Fruit fly (Drosophila melanogaster) whole organism, embryonic: ENCODE measurements around the gene Cpr62Ba.

ENCODE experiments used
- Blimp-1 ChIP-seq: fragments of 200-800 bp; sonication (Bioruptor generic); optimal IDR thresholded peaks from 3 replicates; lab custom pipeline; 2018; ENCODE audit warnings: missing biosample characterization, missing genetic modification characterization, mild to moderate bottlenecking, moderate library complexity, missing genetic modification reagents
- CG10979 ChIP-seq: fragments of 200-800 bp; sonication (Bioruptor generic); optimal IDR thresholded peaks from 2 replicates; lab custom pipeline; 2018; ENCODE audit warnings: missing biosample characterization, mild to moderate bottlenecking, missing genetic modification characterization, moderate library complexity
- CG12071 ChIP-seq: fragments of 200-800 bp; sonication (Bioruptor generic); optimal IDR thresholded peaks from 3 replicates; lab custom pipeline; 2018; ENCODE audit warnings: missing biosample characterization, mild to moderate bottlenecking, missing genetic modification characterization
- CG14860 ChIP-seq: fragments of 200-800 bp; sonication (Bioruptor generic); IDR thresholded peaks from 3 replicates; pipeline ENCODE4 v1.3.6; 2022; ENCODE audit warnings: missing biosample characterization, missing genetic modification characterization; ENCODE audit not compliant: partially characterized antibody
- CG15073 ChIP-seq: fragments of 200-800 bp; sonication (Bioruptor generic); optimal IDR thresholded peaks from 2 replicates; lab custom pipeline; 2016; ENCODE audit warnings: missing biosample characterization, missing genetic modification characterization
- CG17359 ChIP-seq: fragments of 200-800 bp; sonication (Bioruptor generic); optimal IDR thresholded peaks from 3 replicates; lab custom pipeline; 2018; ENCODE audit warnings: missing biosample characterization, mild to moderate bottlenecking, missing genetic modification characterization, moderate library complexity
- CG17912 ChIP-seq: fragments of 200-800 bp; sonication (Bioruptor generic); optimal IDR thresholded peaks from 2 replicates; lab custom pipeline; 2018; ENCODE audit warnings: missing biosample characterization, mild to moderate bottlenecking, missing genetic modification characterization
- CG2116 ChIP-seq: fragments of 200-800 bp; sonication (Bioruptor generic); optimal IDR thresholded peaks from 3 replicates; lab custom pipeline; 2018; ENCODE audit warnings: missing biosample characterization, mild to moderate bottlenecking, missing genetic modification characterization
- CG2120 ChIP-seq: fragments of 200-800 bp; sonication (Bioruptor generic); optimal IDR thresholded peaks from 3 replicates; lab custom pipeline; 2016; ENCODE audit warnings: missing biosample characterization, missing genetic modification characterization
- CG3163 ChIP-seq: fragments of 200-800 bp; sonication (Bioruptor generic); optimal IDR thresholded peaks from 3 replicates; lab custom pipeline; 2016; ENCODE audit warnings: missing biosample characterization, missing genetic modification characterization
- CG4854 ChIP-seq: fragments of 200-800 bp; sonication (Bioruptor generic); optimal IDR thresholded peaks from 2 replicates; lab custom pipeline; 2016; ENCODE audit warnings: missing biosample characterization, missing genetic modification characterization, inconsistent platforms
- CG6791 ChIP-seq: fragments of 200-800 bp; sonication (Bioruptor generic); IDR thresholded peaks from 3 replicates; pipeline ENCODE4 v1.3.6; 2022; ENCODE audit warnings: missing biosample characterization, missing genetic modification characterization; ENCODE audit not compliant: partially characterized antibody
- CG8924 ChIP-seq: fragments of 200-800 bp; optimal IDR thresholded peaks from 3 replicates; lab custom pipeline; 2019; ENCODE audit warnings: missing biosample characterization, mild to moderate bottlenecking, missing genetic modification characterization, moderate library complexity
- Dek ChIP-seq: fragments of 200-800 bp; sonication (Bioruptor generic); optimal IDR thresholded peaks from 3 replicates; lab custom pipeline; 2019; ENCODE audit warnings: missing biosample characterization, mild to moderate bottlenecking, missing genetic modification characterization, moderate library complexity
- Dip3 ChIP-seq: fragments of 200-800 bp; sonication (Bioruptor generic); optimal IDR thresholded peaks from 3 replicates; lab custom pipeline; 2016; ENCODE audit warnings: missing biosample characterization, missing genetic modification characterization
- Dll ChIP-seq: fragments of 200-800 bp; sonication (Bioruptor generic); IDR thresholded peaks from 4 replicates; pipeline ENCODE4 v1.3.6; 2022; ENCODE audit warnings: missing biosample characterization, missing genetic modification characterization; ENCODE audit not compliant: partially characterized antibody
- Doc2 ChIP-seq: fragments of 200-800 bp; sonication (Bioruptor generic); IDR thresholded peaks from 2 replicates; pipeline ENCODE4 v1.3.6; 2022; ENCODE audit warnings: missing biosample characterization, missing genetic modification characterization
- Dref ChIP-seq: fragments of 200-800 bp; sonication (Bioruptor generic); IDR thresholded peaks from 2 replicates; pipeline ENCODE4 v1.3.6; 2022; ENCODE audit warnings: missing biosample characterization, missing genetic modification characterization
- HLH4C ChIP-seq: fragments of 200-800 bp; sonication (Bioruptor generic); IDR thresholded peaks from 3 replicates; pipeline ENCODE4 v1.3.6; 2022; ENCODE audit warnings: missing biosample characterization, missing genetic modification characterization; ENCODE audit not compliant: partially characterized antibody
- Hsf ChIP-seq: fragments of 200-800 bp; sonication (Bioruptor generic); optimal IDR thresholded peaks from 3 replicates; lab custom pipeline; 2016; ENCODE audit warnings: missing biosample characterization, missing genetic modification characterization
- MBD-R2 ChIP-seq: fragments of 200-800 bp; sonication (Bioruptor generic); IDR thresholded peaks from 2 replicates; pipeline ENCODE4 v1.3.6; 2022; ENCODE audit warnings: missing biosample characterization, missing genetic modification characterization
- Med ChIP-seq: fragments of 200-800 bp; sonication (Bioruptor generic); peaks from one replicate; lab custom pipeline; 2016; ENCODE audit warnings: missing biosample characterization, missing genetic modification characterization, mild to moderate bottlenecking, inconsistent platforms, moderate library complexity
- NC2β ChIP-seq: fragments of 200-800 bp; sonication (Bioruptor generic); optimal IDR thresholded peaks from 2 replicates; lab custom pipeline; 2016; ENCODE audit warnings: missing biosample characterization, missing genetic modification characterization
- NFAT ChIP-seq: fragments of 200-800 bp; sonication (Bioruptor generic); IDR thresholded peaks from 2 replicates; pipeline ENCODE4 v1.3.6; 2022; ENCODE audit warnings: missing biosample characterization, missing genetic modification characterization
- Nf-YC ChIP-seq: fragments of 200-800 bp; optimal IDR thresholded peaks from 3 replicates; lab custom pipeline; 2019; ENCODE audit warnings: missing biosample characterization, mild to moderate bottlenecking, missing genetic modification characterization, moderate library complexity
- Opbp ChIP-seq: fragments of 200-800 bp; sonication (Bioruptor generic); IDR thresholded peaks from 3 replicates; pipeline ENCODE4 v1.3.6; 2022; ENCODE audit warnings: missing biosample characterization, missing genetic modification characterization; ENCODE audit not compliant: partially characterized antibody
- PHDP ChIP-seq: fragments of 200-800 bp; sonication (Bioruptor generic); optimal IDR thresholded peaks from 3 replicates; lab custom pipeline; 2018; ENCODE audit warnings: missing biosample characterization, mild to moderate bottlenecking, missing genetic modification characterization, moderate library complexity
- Pdp1 ChIP-seq, 2 experiments: fragments of 200-800 bp; sonication (Bioruptor generic); optimal IDR thresholded peaks; 3 replicates each; lab custom pipeline; 2016; ENCODE audit warnings: missing biosample characterization in 2 of 2, missing genetic modification characterization in 2 of 2, mild to moderate bottlenecking in 1 of 2, moderate library complexity in 1 of 2
- Ravus ChIP-seq: fragments of 200-800 bp; sonication (Bioruptor generic); IDR thresholded peaks from 2 replicates; pipeline ENCODE4 v1.3.6; 2022; ENCODE audit warnings: missing biosample characterization, missing genetic modification characterization
- Scr ChIP-seq: fragments of 200-800 bp; sonication (Bioruptor generic); IDR thresholded peaks from 2 replicates; pipeline ENCODE4 v1.3.6; 2022; ENCODE audit warnings: missing biosample characterization, missing genetic modification characterization; ENCODE audit not compliant: partially characterized antibody
- YL-1 ChIP-seq: fragments of 200-800 bp; sonication (Bioruptor generic); optimal IDR thresholded peaks from 3 replicates; lab custom pipeline; 2017; ENCODE audit warnings: missing biosample characterization, mild to moderate bottlenecking, missing genetic modification characterization
- bbx ChIP-seq: fragments of 200-800 bp; sonication (Bioruptor generic); IDR thresholded peaks from 2 replicates; pipeline ENCODE4 v1.3.6; 2022; ENCODE audit warnings: missing biosample characterization, missing genetic modification characterization; ENCODE audit not compliant: partially characterized antibody
- chinmo ChIP-seq: fragments of 200-800 bp; sonication (Bioruptor generic); IDR thresholded peaks from 4 replicates; pipeline ENCODE4 v1.3.6; 2022; ENCODE audit warnings: missing biosample characterization, missing genetic modification characterization; ENCODE audit not compliant: partially characterized antibody
- chn ChIP-seq: fragments of 200-800 bp; sonication (Bioruptor generic); optimal IDR thresholded peaks from 2 replicates; lab custom pipeline; 2016; ENCODE audit warnings: missing biosample characterization, missing genetic modification characterization
- crp ChIP-seq, 2 experiments: fragments of 200-800 bp; sonication (Bioruptor generic); optimal IDR thresholded peaks; 2 replicates in 1 of 2; 3 replicates in 1 of 2; lab custom pipeline; 2017; ENCODE audit warnings: missing biosample characterization in 2 of 2, missing genetic modification characterization in 2 of 2, mild to moderate bottlenecking in 1 of 2, moderate library complexity in 1 of 2
- exex ChIP-seq: fragments of 200-800 bp; sonication (Bioruptor generic); optimal IDR thresholded peaks from 4 replicates; lab custom pipeline; 2018; ENCODE audit warnings: missing biosample characterization, mild to moderate bottlenecking, missing genetic modification characterization, moderate library complexity
- eyg ChIP-seq: fragments of 200-800 bp; sonication (Bioruptor generic); optimal IDR thresholded peaks from 3 replicates; lab custom pipeline; 2016; ENCODE audit warnings: missing biosample characterization, missing genetic modification characterization
- gfzf ChIP-seq: fragments of 200-800 bp; sonication (Bioruptor generic); optimal IDR thresholded peaks from 2 replicates; lab custom pipeline; 2016; ENCODE audit warnings: missing biosample characterization, mild to moderate bottlenecking, missing genetic modification characterization, moderate library complexity
- gro ChIP-seq: fragments of 200-800 bp; sonication (Bioruptor generic); optimal IDR thresholded peaks from 2 replicates; lab custom pipeline; 2016; ENCODE audit warnings: missing biosample characterization, missing genetic modification characterization
- hb ChIP-seq: fragments of 200-800 bp; sonication (Bioruptor generic); IDR thresholded peaks from 3 replicates; pipeline ENCODE4 v1.3.6; 2022; ENCODE audit warnings: missing biosample characterization, missing genetic modification characterization; ENCODE audit not compliant: partially characterized antibody
- hbn ChIP-seq: fragments of 200-800 bp; sonication (Bioruptor generic); IDR thresholded peaks from 2 replicates; pipeline ENCODE4 v1.3.6; 2022; ENCODE audit warnings: missing biosample characterization, missing genetic modification characterization; ENCODE audit not compliant: partially characterized antibody
- lmd ChIP-seq: fragments of 200-800 bp; sonication (Bioruptor generic); IDR thresholded peaks from 2 replicates; pipeline ENCODE4 v1.3.6; 2022; ENCODE audit warnings: missing biosample characterization, missing genetic modification characterization
- nom ChIP-seq: fragments of 200-800 bp; sonication (Bioruptor generic); optimal IDR thresholded peaks from 2 replicates; lab custom pipeline; 2017; ENCODE audit warnings: missing biosample characterization, missing genetic modification characterization, mild to moderate bottlenecking, moderate library complexity, missing genetic modification reagents
- slbo ChIP-seq: fragments of 200-800 bp; sonication (Bioruptor generic); IDR thresholded peaks from 2 replicates; pipeline ENCODE4 v1.3.6; 2022; ENCODE audit warnings: missing biosample characterization, missing genetic modification characterization
- tna ChIP-seq: fragments of 200-800 bp; sonication (Bioruptor generic); IDR thresholded peaks from 2 replicates; pipeline ENCODE4 v1.3.6; 2022; ENCODE audit warnings: missing biosample characterization, missing genetic modification characterization; ENCODE audit not compliant: partially characterized antibody
- ttk ChIP-seq: fragments of 200-800 bp; sonication (Bioruptor generic); IDR thresholded peaks from 2 replicates; pipeline ENCODE4 v2.1.2; 2022; ENCODE audit warnings: missing biosample characterization, missing genetic modification characterization
- zfh1 ChIP-seq: fragments of 200-800 bp; sonication (Bioruptor generic); IDR thresholded peaks from 3 replicates; pipeline ENCODE4 v1.3.6; 2022; ENCODE audit warnings: missing biosample characterization, missing genetic modification characterization

The Cpr62Ba gene

DNA sequence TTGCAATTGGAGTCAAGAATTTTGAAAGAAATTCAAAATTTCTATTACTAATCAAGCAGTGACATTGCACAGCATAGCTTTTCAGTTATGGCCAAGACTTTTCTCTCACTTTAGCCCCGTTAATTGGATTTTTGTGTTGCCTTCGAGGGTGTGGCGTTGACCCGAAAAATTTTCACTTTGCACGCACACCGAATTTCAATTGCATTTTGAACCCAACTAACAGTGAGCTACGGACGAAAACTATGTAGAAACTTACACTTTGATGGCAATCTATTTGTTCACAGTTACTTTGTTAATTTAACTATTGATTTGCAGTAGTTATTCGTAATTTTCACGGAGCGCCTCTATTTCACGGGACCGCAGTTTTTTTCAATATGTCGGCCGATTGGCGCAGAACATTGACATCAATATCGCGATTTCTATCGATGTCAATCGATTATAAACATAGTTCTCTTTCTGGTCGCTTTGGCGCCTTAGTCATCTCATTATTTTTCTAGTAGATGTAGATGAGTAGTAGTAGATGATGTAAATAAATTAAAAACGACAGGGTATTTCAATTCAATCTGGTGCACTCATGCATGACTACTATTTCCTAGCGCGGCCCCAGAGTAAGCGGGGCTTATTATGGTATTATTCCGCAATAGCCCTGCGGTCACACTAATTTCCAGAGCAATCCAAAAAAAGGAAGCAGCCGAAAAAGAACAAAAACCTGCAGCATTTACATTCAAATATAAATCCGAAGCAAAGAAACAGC lies 36.5 kb downstream of the Cpr62Ba start, which contains the start of the genes alpha-Spec, dlt and Cdc37:
TSS of gene alpha-Spec (minus strand) at position 386 of the 754 bp plus-strand sequence.
TSS of gene dlt (minus strand) at position 386 of the 754 bp plus-strand sequence.
TSS of gene Cdc37 (plus strand) at position 450 of the 754 bp plus-strand sequence.
- TF ChIP-seq crp (GFP tag; optimal IDR thresholded peaks at IDR 0.05; lab: Kevin White, UChicago) (peak in 1 of 2 experiments; percentile 50), ttk (GFP tag; lab: Robert Waterston, UW) (no peak), Nf-YC (tag; lab: Kevin White, UChicago) (peak; percentile 58), CG3163 (peak; percentile 3), CG17359 (peak; percentile 20), Ravus (no peak), MBD-R2 (peak; percentile 29; the same call in 1 of the 2 replicates), CG4854 (peak; percentile 20), Hsf (GFP tag; lab: Kevin White, UChicago) (peak; percentile 35), HLH4C (GFP tag; lab: Robert Waterston, UW) (peak; percentile 88), slbo (peak; percentile 16; the same call in 1 of the 2 replicates), bbx (GFP tag; lab: Robert Waterston, UW) (peak; percentile 60), CG12071 (GFP tag; lab: Kevin White, UChicago) (no peak), gro (peak; percentile 61), CG2120 (GFP tag; lab: Kevin White, UChicago) (peak; percentile 1), nom (peak; percentile 55), exex (tag; lab: Kevin White, UChicago) (peak; percentile 33), CG17912 (GFP tag; lab: Kevin White, UChicago) (no peak), Dip3 (peak; percentile 16), gfzf (GFP tag; lab: Kevin White, UChicago) (peak; percentile 92), Dll (GFP tag; lab: Robert Waterston, UW) (peak; percentile 84), Med (peak; percentile 91), Dek (peak; percentile 2), NC2β (GFP tag; lab: Kevin White, UChicago) (peak; percentile 37), hb (GFP tag; lab: Robert Waterston, UW) (peak; percentile 65), CG15073 (GFP tag; lab: Kevin White, UChicago) (no peak), lmd (GFP tag; lab: Robert Waterston, UW) (peak; percentile 24; the same call in 1 of the 2 replicates), chinmo (GFP tag; lab: Robert Waterston, UW) (peak; percentile 88), YL-1 (peak; percentile 85), Blimp-1 (GFP tag; lab: Kevin White, UChicago) (no peak), Pdp1 (GFP tag; optimal IDR thresholded peaks at IDR 0.05; lab: Kevin White, UChicago) (peak in 1 of 2 experiments; percentile 23), eyg (GFP tag; lab: Kevin White, UChicago) (peak; percentile 34), Scr (GFP tag; lab: Robert Waterston, UW) (peak; percentile 78), CG10979 (tag; lab: Kevin White, UChicago) (peak; percentile 1), hbn (GFP tag; lab: Robert Waterston, UW) (peak; percentile 73), Doc2 (GFP tag; lab: Robert Waterston, UW) (no peak), Dref (GFP tag; lab: Robert Waterston, UW) (peak; percentile 95), CG14860 (GFP tag; lab: Robert Waterston, UW) (peak; percentile 79), tna (peak; percentile 74), CG6791 (peak; percentile 66; the same call in 2 of the 3 replicates), zfh1 (GFP tag; lab: Robert Waterston, UW) (peak; percentile 26; the same call in 1 of the 3 replicates), Opbp (GFP tag; lab: Robert Waterston, UW) (peak; percentile 74), chn (GFP tag; lab: Kevin White, UChicago) (peak; percentile 4), NFAT (GFP tag; lab: Robert Waterston, UW) (0 out of 2 replicates have a peak, but pooled peaks have one; percentile 16), CG8924 (tag; lab: Kevin White, UChicago) (peak; percentile 22), CG2116 (peak; percentile 82), PHDP (tag; lab: Kevin White, UChicago) (peak; percentile 19)
